In the genomic region with DNA sequence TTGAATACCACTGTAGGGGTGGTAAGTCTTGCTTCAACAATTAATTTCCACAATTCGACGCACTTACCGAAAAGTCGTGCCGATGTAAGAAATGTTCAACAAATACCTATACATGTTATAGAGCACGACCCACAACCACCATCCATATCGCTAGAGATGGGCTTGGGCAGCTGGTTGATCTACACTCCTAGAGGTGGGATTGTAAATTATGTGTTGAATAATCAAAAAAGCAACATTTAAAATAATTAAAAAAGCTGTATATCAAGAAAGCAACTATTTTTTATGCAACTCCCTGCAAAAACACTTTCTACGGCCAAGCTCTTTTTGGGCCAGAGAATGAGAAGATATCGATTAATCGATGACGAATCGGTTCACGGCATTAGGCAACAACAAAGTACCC, we compare ENCODE assay signal across 1 fruit fly cellular context.
A peak's percentile ranks its signal among the peaks of the same experiment; 100 is the strongest.
TF ChIP-seq lines count a peak whose summit lies in the region.

A gene (minus strand): TSS at position 174 of the 400 bp plus-strand sequence.
A gene (minus strand): TSS at position 290 of the 400 bp plus-strand sequence.
A gene (plus strand): TSS at position 376 of the 400 bp plus-strand sequence.

TF ChIP-seq in whole organism, embryonic, 481 proteins besides CTCF, POLR2A, EP300 and RAD21 (continued from another document and continues in another):
- TF ChIP-seq exex (tag; optimal IDR thresholded peaks at IDR 0.05; lab: Kevin White, UChicago): no peak
- TF ChIP-seq lov (optimal IDR thresholded peaks at IDR 0.05; lab: Kevin White, UChicago): no peak
- TF ChIP-seq lov (GFP tag; IDR thresholded peaks at IDR 0.05; lab: Robert Waterston, UW): peak; percentile 65; the same call in 1 of the 3 replicates
- peak; percentile 63 for TF ChIP-seq CG12236 (GFP tag; optimal IDR thresholded peaks at IDR 0.05; lab: Kevin White, UChicago)
- TF ChIP-seq CG18764 (GFP tag; optimal IDR thresholded peaks at IDR 0.05; lab: Kevin White, UChicago): peak; percentile 72
- no peak for TF ChIP-seq sug (tag; optimal IDR thresholded peaks at IDR 0.05; lab: Kevin White, UChicago)
- peak; percentile 70 for TF ChIP-seq p53 (GFP tag; optimal IDR thresholded peaks at IDR 0.05; lab: Kevin White, UChicago)
- TF ChIP-seq stwl (tag; optimal IDR thresholded peaks at IDR 0.05; lab: Kevin White, UChicago): peak; percentile 67
- peak; percentile 60; the same call in 1 of the 2 replicates for TF ChIP-seq peb (GFP tag; IDR thresholded peaks at IDR 0.05; lab: Robert Waterston, UW)
- peak; percentile 70 for TF ChIP-seq CG7271 (tag; optimal IDR thresholded peaks at IDR 0.05; lab: Kevin White, UChicago)
- peak; percentile 86 for TF ChIP-seq CG12155 (GFP tag; optimal IDR thresholded peaks at IDR 0.05; lab: Kevin White, UChicago)
- TF ChIP-seq D19A (tag; optimal IDR thresholded peaks at IDR 0.05; lab: Kevin White, UChicago): no peak
- TF ChIP-seq BEAF-32 (GFP tag; optimal IDR thresholded peaks at IDR 0.05; lab: Kevin White, UChicago): peak; percentile 97
- TF ChIP-seq CG8944 (GFP tag; optimal IDR thresholded peaks at IDR 0.05; lab: Kevin White, UChicago): peak; percentile 89
- peak; percentile 58; the same call in 1 of the 2 replicates for TF ChIP-seq CG8765 (GFP tag; IDR thresholded peaks at IDR 0.05; lab: Robert Waterston, UW)
- peak; percentile 75 to 87 for TF ChIP-seq chif (GFP tag; optimal IDR thresholded peaks at IDR 0.05; lab: Kevin White, UChicago)
- TF ChIP-seq CG3995 (GFP tag; optimal IDR thresholded peaks at IDR 0.05; lab: Kevin White, UChicago): peak; percentile 74
- peak; percentile 87 for TF ChIP-seq Side (GFP tag; optimal IDR thresholded peaks at IDR 0.05; lab: Kevin White, UChicago)
- peak; percentile 76 for TF ChIP-seq Dek (tag; optimal IDR thresholded peaks at IDR 0.05; lab: Kevin White, UChicago)
- peak; percentile 67; the same call in 1 of the 2 replicates for TF ChIP-seq wdn (GFP tag; IDR thresholded peaks at IDR 0.05; lab: Robert Waterston, UW)
- TF ChIP-seq hkb (optimal IDR thresholded peaks at IDR 0.05; lab: Kevin White, UChicago): peak; percentile 88
- TF ChIP-seq hkb (GFP tag; IDR thresholded peaks at IDR 0.05; lab: Robert Waterston, UW): peak; percentile 85
- no peak for TF ChIP-seq CG15011 (GFP tag; optimal IDR thresholded peaks at IDR 0.05; lab: Kevin White, UChicago)
- peak; percentile 79 for TF ChIP-seq CG32772 (GFP tag; IDR thresholded peaks at IDR 0.05; lab: Robert Waterston, UW)
- no peak for TF ChIP-seq grn (GFP tag; optimal IDR thresholded peaks at IDR 0.05; lab: Kevin White, UChicago)
- TF ChIP-seq CG10654 (GFP tag; optimal IDR thresholded peaks at IDR 0.05; lab: Kevin White, UChicago): peak; percentile 84
- peak; percentile 76 for TF ChIP-seq esg (GFP tag; conservative IDR thresholded peaks at IDR 0.05; lab: Robert Waterston, UW)
- peak; percentile 50 for TF ChIP-seq CG3065 (GFP tag; optimal IDR thresholded peaks at IDR 0.05; lab: Kevin White, UChicago)
- peak; percentile 96 for TF ChIP-seq Sin3A (optimal IDR thresholded peaks at IDR 0.05; lab: Kevin White, UChicago)
- TF ChIP-seq CG14441 (GFP tag; IDR thresholded peaks at IDR 0.05; lab: Robert Waterston, UW): peak; percentile 78
- TF ChIP-seq CG1647 (GFP tag; optimal IDR thresholded peaks at IDR 0.05; lab: Kevin White, UChicago): peak; percentile 83
- TF ChIP-seq CG2889 (GFP tag; IDR thresholded peaks at IDR 0.05; lab: Robert Waterston, UW): peak; percentile 70
- no peak for TF ChIP-seq CG3407 (GFP tag; optimal IDR thresholded peaks at IDR 0.05; lab: Kevin White, UChicago)
- peak; percentile 87 for TF ChIP-seq Chrac-16 (GFP tag; optimal IDR thresholded peaks at IDR 0.05; lab: Kevin White, UChicago)
- TF ChIP-seq NK7.1 (GFP tag; optimal IDR thresholded peaks at IDR 0.05; lab: Kevin White, UChicago): peak; percentile 69
- TF ChIP-seq CG9215 (GFP tag; IDR thresholded peaks at IDR 0.05; lab: Robert Waterston, UW): peak; percentile 80
- no peak for TF ChIP-seq gro (GFP tag; optimal IDR thresholded peaks at IDR 0.05; lab: Kevin White, UChicago)
- no peak for TF ChIP-seq Dip2 (GFP tag; IDR thresholded peaks at IDR 0.05; lab: Robert Waterston, UW)
- peak; percentile 76 for TF ChIP-seq H2.0 (GFP tag; IDR thresholded peaks at IDR 0.05; lab: Robert Waterston, UW)
- TF ChIP-seq E2f1 (GFP tag; IDR thresholded peaks at IDR 0.05; lab: Robert Waterston, UW): peak; percentile 77
- TF ChIP-seq bowl (GFP tag; IDR thresholded peaks at IDR 0.05; lab: Robert Waterston, UW): peak; percentile 47; the same call in 1 of the 2 replicates
- TF ChIP-seq CG10209 (GFP tag; optimal IDR thresholded peaks at IDR 0.05; lab: Kevin White, UChicago): no peak
- peak; percentile 76 for TF ChIP-seq CG10979 (tag; optimal IDR thresholded peaks at IDR 0.05; lab: Kevin White, UChicago)
- TF ChIP-seq nom (GFP tag; optimal IDR thresholded peaks at IDR 0.05; lab: Kevin White, UChicago): peak; percentile 7
- TF ChIP-seq sima (GFP tag; optimal IDR thresholded peaks at IDR 0.05; lab: Kevin White, UChicago): peak; percentile 69
- peak; percentile 88 for TF ChIP-seq fu2 (GFP tag; optimal IDR thresholded peaks at IDR 0.05; lab: Kevin White, UChicago)
- peak; percentile 91 for TF ChIP-seq inv (GFP tag; IDR thresholded peaks at IDR 0.05; lab: Robert Waterston, UW; ENCODE audit: partially characterized antibody)
- peak; percentile 76 for TF ChIP-seq dysf (GFP tag; IDR thresholded peaks at IDR 0.05; lab: Robert Waterston, UW)
- TF ChIP-seq CG10565 (GFP tag; optimal IDR thresholded peaks at IDR 0.05; lab: Kevin White, UChicago): peak; percentile 4
- no peak for TF ChIP-seq CG2678 (tag; optimal IDR thresholded peaks at IDR 0.05; lab: Kevin White, UChicago)
- peak; percentile 83 for TF ChIP-seq Gug (GFP tag; IDR thresholded peaks at IDR 0.05; lab: Robert Waterston, UW)
- TF ChIP-seq CG11560 (tag; IDR thresholded peaks at IDR 0.05; lab: Robert Waterston, UW): 0 out of 3 replicates have a peak, but pooled peaks have one; percentile 43
- TF ChIP-seq wek (GFP tag; optimal IDR thresholded peaks at IDR 0.05; lab: Kevin White, UChicago): peak; percentile 48
- TF ChIP-seq gcm (GFP tag; optimal IDR thresholded peaks at IDR 0.05; lab: Kevin White, UChicago): no peak
- TF ChIP-seq CG1024 (GFP tag; IDR thresholded peaks at IDR 0.05; lab: Robert Waterston, UW): peak; percentile 48; the same call in 1 of the 2 replicates
- TF ChIP-seq CG6765 (GFP tag; optimal IDR thresholded peaks at IDR 0.05; lab: Kevin White, UChicago): peak; percentile 56
- TF ChIP-seq HHEX (GFP tag; optimal IDR thresholded peaks at IDR 0.05; lab: Kevin White, UChicago): peak; percentile 56
- TF ChIP-seq danr (GFP tag; IDR thresholded peaks at IDR 0.05; lab: Robert Waterston, UW): peak; percentile 76
- peak; percentile 82 for TF ChIP-seq CG11456 (GFP tag; IDR thresholded peaks at IDR 0.05; lab: Robert Waterston, UW)
- TF ChIP-seq CG13624 (GFP tag; optimal IDR thresholded peaks at IDR 0.05; lab: Kevin White, UChicago): no peak
- TF ChIP-seq cad (GFP tag; optimal IDR thresholded peaks at IDR 0.05; lab: Kevin White, UChicago): no peak
- peak; percentile 63 for TF ChIP-seq CG3838 (GFP tag; optimal IDR thresholded peaks at IDR 0.05; lab: Kevin White, UChicago)
- TF ChIP-seq wor (GFP tag; IDR thresholded peaks at IDR 0.05; lab: Robert Waterston, UW): peak; percentile 57
- TF ChIP-seq CG11398 (GFP tag; optimal IDR thresholded peaks at IDR 0.05; lab: Kevin White, UChicago): peak; percentile 71
- peak; percentile 79 for TF ChIP-seq ara (GFP tag; IDR thresholded peaks at IDR 0.05; lab: Robert Waterston, UW)
- TF ChIP-seq CG9817 (tag; optimal IDR thresholded peaks at IDR 0.05; lab: Kevin White, UChicago): peak; percentile 88
- no peak for TF ChIP-seq CG13894 (tag; optimal IDR thresholded peaks at IDR 0.05; lab: Kevin White, UChicago)
- peak; percentile 83 for TF ChIP-seq CG6272 (GFP tag; IDR thresholded peaks at IDR 0.05; lab: Robert Waterston, UW)
- peak; percentile 82 for TF ChIP-seq NC2β (GFP tag; optimal IDR thresholded peaks at IDR 0.05; lab: Kevin White, UChicago)
- TF ChIP-seq CHES-1-like (GFP tag; optimal IDR thresholded peaks at IDR 0.05; lab: Kevin White, UChicago): peak; percentile 87
- TF ChIP-seq hbn (GFP tag; IDR thresholded peaks at IDR 0.05; lab: Robert Waterston, UW; ENCODE audit: partially characterized antibody): peak; percentile 94
- TF ChIP-seq CG8359 (GFP tag; optimal IDR thresholded peaks at IDR 0.05; lab: Kevin White, UChicago; ENCODE audit: borderline replicate concordance): no peak
- TF ChIP-seq eve (GFP tag; optimal IDR thresholded peaks at IDR 0.05; lab: Kevin White, UChicago): peak in 1 of 2 experiments; percentile 37
- peak; percentile 44 for TF ChIP-seq da (GFP tag; optimal IDR thresholded peaks at IDR 0.05; lab: Kevin White, UChicago)
- TF ChIP-seq org-1 (GFP tag; optimal IDR thresholded peaks at IDR 0.05; lab: Kevin White, UChicago): no peak
- no peak for TF ChIP-seq Lpt (GFP tag; optimal IDR thresholded peaks at IDR 0.05; lab: Kevin White, UChicago)
- TF ChIP-seq row (GFP tag; IDR thresholded peaks at IDR 0.05; lab: Robert Waterston, UW): peak; percentile 94
- TF ChIP-seq Dp (GFP tag; optimal IDR thresholded peaks at IDR 0.05; lab: Kevin White, UChicago): peak; percentile 36
- no peak for TF ChIP-seq jigr1 (GFP tag; IDR thresholded peaks at IDR 0.05; lab: Robert Waterston, UW)
- peak; percentile 98 for TF ChIP-seq YL-1 (GFP tag; optimal IDR thresholded peaks at IDR 0.05; lab: Kevin White, UChicago)
- peak; percentile 79 for TF ChIP-seq Camta (GFP tag; optimal IDR thresholded peaks at IDR 0.05; lab: Kevin White, UChicago)
- TF ChIP-seq Sry-β (GFP tag; optimal IDR thresholded peaks at IDR 0.05; lab: Kevin White, UChicago): peak; percentile 3
- 0 out of 2 replicates have a peak, but pooled peaks have one; percentile 39 for TF ChIP-seq Oaz (GFP tag; IDR thresholded peaks at IDR 0.05; lab: Robert Waterston, UW)
- TF ChIP-seq Hmx (GFP tag; optimal IDR thresholded peaks at IDR 0.05; lab: Kevin White, UChicago): no peak
- TF ChIP-seq CG14710 (tag; optimal IDR thresholded peaks at IDR 0.05; lab: Kevin White, UChicago): peak; percentile 92
- TF ChIP-seq sqz (GFP tag; optimal IDR thresholded peaks at IDR 0.05; lab: Kevin White, UChicago): no peak
- peak; percentile 84 for TF ChIP-seq CG10366 (GFP tag; IDR thresholded peaks at IDR 0.05; lab: Robert Waterston, UW)
- 0 out of 2 replicates have a peak, but pooled peaks have one; percentile 21 for TF ChIP-seq sens-2 (GFP tag; IDR thresholded peaks at IDR 0.05; lab: Robert Waterston, UW)
- no peak for TF ChIP-seq ham (GFP tag; IDR thresholded peaks at IDR 0.05; lab: Robert Waterston, UW)
- TF ChIP-seq tll (GFP tag; optimal IDR thresholded peaks at IDR 0.05; lab: Kevin White, UChicago): no peak
- TF ChIP-seq CG14050 (GFP tag; IDR thresholded peaks at IDR 0.05; lab: Robert Waterston, UW): peak; percentile 70; the same call in 2 of the 3 replicates
- TF ChIP-seq pzg (GFP tag; optimal IDR thresholded peaks at IDR 0.05; lab: Kevin White, UChicago): peak; percentile 82
- peak; percentile 14 for TF ChIP-seq CG17802 (tag; optimal IDR thresholded peaks at IDR 0.05; lab: Kevin White, UChicago)
- TF ChIP-seq TFAM (GFP tag; optimal IDR thresholded peaks at IDR 0.05; lab: Kevin White, UChicago): no peak
- peak; percentile 82 for TF ChIP-seq CG15696 (tag; optimal IDR thresholded peaks at IDR 0.05; lab: Kevin White, UChicago)
- peak; percentile 82 for TF ChIP-seq CG8924 (tag; optimal IDR thresholded peaks at IDR 0.05; lab: Kevin White, UChicago)
- peak; percentile 64 for TF ChIP-seq chm (GFP tag; IDR thresholded peaks at IDR 0.05; lab: Robert Waterston, UW)
- TF ChIP-seq CG4424 (GFP tag; optimal IDR thresholded peaks at IDR 0.05; lab: Kevin White, UChicago): peak; percentile 87
- peak; percentile 84 for TF ChIP-seq HmgZ (tag; optimal IDR thresholded peaks at IDR 0.05; lab: Kevin White, UChicago)
- TF ChIP-seq Ets97D (GFP tag; optimal IDR thresholded peaks at IDR 0.05; lab: Kevin White, UChicago): peak; percentile 86
- TF ChIP-seq az2 (GFP tag; optimal IDR thresholded peaks at IDR 0.05; lab: Kevin White, UChicago): peak; percentile 88
- peak; percentile 83 for TF ChIP-seq CG9727 (GFP tag; optimal IDR thresholded peaks at IDR 0.05; lab: Kevin White, UChicago)
- no peak for TF ChIP-seq Hey (tag; optimal IDR thresholded peaks at IDR 0.05; lab: Kevin White, UChicago)
- TF ChIP-seq HmgD (GFP tag; optimal IDR thresholded peaks at IDR 0.05; lab: Kevin White, UChicago): peak; percentile 39
- TF ChIP-seq kni (GFP tag; optimal IDR thresholded peaks at IDR 0.05; lab: Kevin White, UChicago): peak; percentile 81
- no peak for TF ChIP-seq Lhr (GFP tag; optimal IDR thresholded peaks at IDR 0.05; lab: Kevin White, UChicago)
- TF ChIP-seq Blimp-1 (GFP tag; optimal IDR thresholded peaks at IDR 0.05; lab: Kevin White, UChicago): no peak
- no peak for TF ChIP-seq CG15269 (tag; optimal IDR thresholded peaks at IDR 0.05; lab: Kevin White, UChicago)
- peak; percentile 97 for TF ChIP-seq knrl (GFP tag; IDR thresholded peaks at IDR 0.05; lab: Robert Waterston, UW; ENCODE audit: partially characterized antibody)
- peak; percentile 74 for TF ChIP-seq CG33557 (GFP tag; optimal IDR thresholded peaks at IDR 0.05; lab: Kevin White, UChicago)
- peak; percentile 99 for TF ChIP-seq Sry-δ (GFP tag; optimal IDR thresholded peaks at IDR 0.05; lab: Kevin White, UChicago)
- TF ChIP-seq Bdp1 (GFP tag; optimal IDR thresholded peaks at IDR 0.05; lab: Kevin White, UChicago): peak; percentile 85
- TF ChIP-seq lilli (GFP tag; optimal IDR thresholded peaks at IDR 0.05; lab: Kevin White, UChicago): peak; percentile 96
- TF ChIP-seq CG1792 (GFP tag; optimal IDR thresholded peaks at IDR 0.05; lab: Kevin White, UChicago): peak; percentile 85
- peak; percentile 71 for TF ChIP-seq ssp (GFP tag; IDR thresholded peaks at IDR 0.05; lab: Robert Waterston, UW)
- no peak for TF ChIP-seq Sox102F (GFP tag; optimal IDR thresholded peaks at IDR 0.05; lab: Kevin White, UChicago)
- TF ChIP-seq Asciz (GFP tag; optimal IDR thresholded peaks at IDR 0.05; lab: Kevin White, UChicago): no peak
- TF ChIP-seq Bteb2 (GFP tag; optimal IDR thresholded peaks at IDR 0.05; lab: Kevin White, UChicago): peak; percentile 82
- TF ChIP-seq sd (tag; optimal IDR thresholded peaks at IDR 0.05; lab: Kevin White, UChicago): no peak
- TF ChIP-seq dpn (GFP tag; optimal IDR thresholded peaks at IDR 0.05; lab: Kevin White, UChicago): peak; percentile 91
- TF ChIP-seq psq (GFP tag; optimal IDR thresholded peaks at IDR 0.05; lab: Kevin White, UChicago): peak; percentile 55
- TF ChIP-seq Pdp1 (GFP tag; optimal IDR thresholded peaks at IDR 0.05; lab: Kevin White, UChicago): peak; percentile 90 to 99
- TF ChIP-seq CG15514 (GFP tag; optimal IDR thresholded peaks at IDR 0.05; lab: Kevin White, UChicago): peak; percentile 84
- peak; percentile 87 for TF ChIP-seq CG13775 (GFP tag; optimal IDR thresholded peaks at IDR 0.05; lab: Kevin White, UChicago)
- no peak for TF ChIP-seq CG2199 (GFP tag; IDR thresholded peaks at IDR 0.05; lab: Robert Waterston, UW)
